Worm (Caenorhabditis elegans): ENCODE data around the gene snt-3.

DNA sequence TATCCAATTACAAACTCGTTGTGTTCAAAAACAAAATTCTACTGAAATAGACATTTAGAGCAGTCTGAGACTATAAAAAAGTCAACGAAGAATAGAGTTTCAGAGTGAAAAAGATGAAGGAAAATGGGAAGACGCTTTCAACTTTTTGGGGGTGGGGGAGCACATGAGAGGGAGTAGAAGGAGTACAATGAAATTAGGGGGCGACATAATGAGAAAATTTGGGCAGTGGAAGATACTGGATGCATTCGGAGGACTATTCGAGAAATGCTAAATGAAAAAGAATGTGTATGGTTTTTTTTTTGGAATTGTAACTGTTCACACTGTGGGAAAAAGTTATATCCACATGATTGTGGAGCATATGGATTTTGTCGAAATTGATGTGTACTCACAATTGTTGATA, 57.5 kb downstream of the snt-3 start:
- TF ChIP-seq nfya-1 (tag; optimal IDR thresholded peaks at IDR 0.05; ENCODE audit: insufficient read depth) (no peak), nhr-25 (tag; optimal IDR thresholded peaks at IDR 0.05) (no peak), tbx-2 (tag; optimal IDR thresholded peaks at IDR 0.05) (no peak), ZK546.5 (tag; optimal IDR thresholded peaks at IDR 0.05) (no peak), skn-1 (tag; optimal IDR thresholded peaks at IDR 0.05) (no peak), ztf-11 (tag; optimal IDR thresholded peaks at IDR 0.05) (no peak), ztf-4 (tag; optimal IDR thresholded peaks at IDR 0.05) (no peak), nhr-43 (tag; optimal IDR thresholded peaks at IDR 0.05; ENCODE audit: poor library complexity, severe bottlenecking) (no peak), snpc-4 (tag; optimal IDR thresholded peaks at IDR 0.05) (no peak), elt-2 (tag; optimal IDR thresholded peaks at IDR 0.05) (no peak)
